Worm (Caenorhabditis elegans) whole organism, L2 larva: ENCODE measurements around the gene nlf-1.

ENCODE experiments used
- C34F6.9 ChIP-seq: fragments of 150-350 bp; optimal IDR thresholded peaks from 2 replicates; lab custom pipeline; 2014; ENCODE audit warnings: missing biosample characterization, missing genetic modification characterization
- F13H6.1 ChIP-seq: sonication (generic microtip); optimal IDR thresholded peaks from 2 replicates; lab custom pipeline; 2016; ENCODE audit warnings: missing genetic modification characterization, missing compliant biosample characterization
- Y55F3AM.14 ChIP-seq: fragments of 200-800 bp; sonication (Bioruptor generic); optimal IDR thresholded peaks from 2 replicates; lab custom pipeline; 2018; ENCODE audit warnings: mild to moderate bottlenecking, missing genetic modification characterization, missing compliant biosample characterization
- alr-1 ChIP-seq: fragments of 150-350 bp; optimal IDR thresholded peaks from 2 replicates; lab custom pipeline; 2014; ENCODE audit warnings: missing biosample characterization, missing genetic modification characterization
- aly-2 ChIP-seq: fragments of 150-350 bp; optimal IDR thresholded peaks from 2 replicates; lab custom pipeline; 2014; ENCODE audit warnings: missing biosample characterization, missing genetic modification characterization
- ama-1 ChIP-seq: fragments of 150-350 bp; optimal IDR thresholded peaks from 2 replicates; lab custom pipeline; 2018; ENCODE audit warnings: inconsistent platforms
- blmp-1 ChIP-seq: sonication (generic microtip); optimal IDR thresholded peaks from 2 replicates; lab custom pipeline; 2017; ENCODE audit warnings: missing genetic modification characterization, mild to moderate bottlenecking, missing compliant biosample characterization, antibody characterized with exemption, moderate library complexity; ENCODE audit not compliant: insufficient read depth
- ceh-16 ChIP-seq: fragments of 150-350 bp; optimal IDR thresholded peaks from 2 replicates; lab custom pipeline; 2014; ENCODE audit warnings: missing biosample characterization, missing genetic modification characterization
- ceh-82 ChIP-seq: fragments of 150-350 bp; optimal IDR thresholded peaks from 2 replicates; lab custom pipeline; 2014; ENCODE audit warnings: missing biosample characterization, missing genetic modification characterization
- crh-2 ChIP-seq: sonication (generic microtip); optimal IDR thresholded peaks from 2 replicates; lab custom pipeline; 2017; ENCODE audit warnings: missing biosample characterization, missing genetic modification characterization
- dmd-4 ChIP-seq: sonication (generic microtip); optimal IDR thresholded peaks from 2 replicates; lab custom pipeline; 2017; ENCODE audit warnings: missing biosample characterization, missing genetic modification characterization
- egl-27 ChIP-seq: sonication (generic microtip); optimal IDR thresholded peaks from 3 replicates; lab custom pipeline; 2017; ENCODE audit warnings: missing biosample characterization, missing genetic modification reagents, missing genetic modification characterization
- elt-1 ChIP-seq: fragments of 150-350 bp; optimal IDR thresholded peaks from 2 replicates; lab custom pipeline; 2014; ENCODE audit warnings: missing biosample characterization, missing genetic modification characterization
- elt-3 ChIP-seq: sonication (generic microtip); optimal IDR thresholded peaks from 2 replicates; lab custom pipeline; 2017; ENCODE audit warnings: missing biosample characterization, missing genetic modification characterization
- fos-1 ChIP-seq: fragments of 150-350 bp; optimal IDR thresholded peaks from 2 replicates; lab custom pipeline; 2014; ENCODE audit warnings: missing biosample characterization, missing genetic modification characterization
- gmeb-1 ChIP-seq: fragments of 150-350 bp; optimal IDR thresholded peaks from 2 replicates; lab custom pipeline; 2014; ENCODE audit warnings: missing biosample characterization, missing genetic modification characterization
- lin-11 ChIP-seq: fragments of 150-350 bp; sonication (generic microtip); optimal IDR thresholded peaks from 2 replicates; lab custom pipeline; 2014; ENCODE audit warnings: missing biosample characterization, missing genetic modification characterization, inconsistent platforms, mixed read lengths
- lin-13 ChIP-seq: fragments of 150-350 bp; optimal IDR thresholded peaks from 2 replicates; lab custom pipeline; 2014; ENCODE audit warnings: missing biosample characterization, missing genetic modification reagents, missing genetic modification characterization
- lin-39 ChIP-seq: fragments of 150-350 bp; optimal IDR thresholded peaks from 2 replicates; lab custom pipeline; 2014; ENCODE audit warnings: missing biosample characterization, missing genetic modification reagents, missing genetic modification characterization
- lsy-2 ChIP-seq, 2 experiments: fragments of 150-350 bp in 1 of 2; sonication (generic microtip) in 1 of 2; optimal IDR thresholded peaks; 2 replicates each; lab custom pipeline; 2014 to 2017; ENCODE audit warnings: missing biosample characterization in 2 of 2, missing genetic modification characterization in 2 of 2
- mab-5 ChIP-seq: fragments of 150-350 bp; optimal IDR thresholded peaks from 2 replicates; lab custom pipeline; 2014; ENCODE audit warnings: missing biosample characterization, missing genetic modification characterization
- mbf-1 ChIP-seq: sonication (generic microtip); optimal IDR thresholded peaks from 2 replicates; lab custom pipeline; 2017; ENCODE audit warnings: missing biosample characterization, missing genetic modification characterization
- nhr-10 ChIP-seq: sonication (generic microtip); optimal IDR thresholded peaks from 2 replicates; lab custom pipeline; 2017; ENCODE audit warnings: missing biosample characterization, missing genetic modification characterization
- nhr-11 ChIP-seq: fragments of 150-350 bp; optimal IDR thresholded peaks from 2 replicates; lab custom pipeline; 2014; ENCODE audit warnings: missing biosample characterization, missing genetic modification characterization
- nhr-129 ChIP-seq: fragments of 150-350 bp; optimal IDR thresholded peaks from 2 replicates; lab custom pipeline; 2014; ENCODE audit warnings: missing biosample characterization, missing genetic modification characterization
- nhr-21 ChIP-seq: fragments of 150-350 bp; optimal IDR thresholded peaks from 2 replicates; lab custom pipeline; 2014; ENCODE audit warnings: missing biosample characterization, missing genetic modification characterization
- nhr-23 ChIP-seq: fragments of 150-350 bp; optimal IDR thresholded peaks from 2 replicates; lab custom pipeline; 2014; ENCODE audit warnings: missing biosample characterization, missing genetic modification reagents, missing genetic modification characterization
- nhr-237 ChIP-seq: fragments of 150-350 bp; optimal IDR thresholded peaks from 2 replicates; lab custom pipeline; 2014; ENCODE audit warnings: missing biosample characterization, missing genetic modification characterization
- nhr-25 ChIP-seq: fragments of 150-350 bp; sonication (generic microtip); optimal IDR thresholded peaks from 3 replicates; lab custom pipeline; 2014; ENCODE audit warnings: missing biosample characterization, missing genetic modification characterization
- nhr-6 ChIP-seq: fragments of 150-350 bp; optimal IDR thresholded peaks from 2 replicates; lab custom pipeline; 2014; ENCODE audit warnings: missing biosample characterization, missing genetic modification characterization
- nhr-77 ChIP-seq: fragments of 150-350 bp; optimal IDR thresholded peaks from 2 replicates; lab custom pipeline; 2014; ENCODE audit warnings: missing biosample characterization, missing genetic modification characterization
- peb-1 ChIP-seq: fragments of 150-350 bp; optimal IDR thresholded peaks from 2 replicates; lab custom pipeline; 2014; ENCODE audit warnings: missing biosample characterization, missing genetic modification characterization
- sem-4 ChIP-seq: fragments of 150-350 bp; optimal IDR thresholded peaks from 2 replicates; lab custom pipeline; 2014; ENCODE audit warnings: missing biosample characterization, missing genetic modification reagents, missing genetic modification characterization
- skn-1 ChIP-seq: sonication (generic microtip); optimal IDR thresholded peaks from 2 replicates; lab custom pipeline; 2017; ENCODE audit warnings: missing biosample characterization, missing genetic modification characterization
- sma-3 ChIP-seq: sonication (generic microtip); optimal IDR thresholded peaks from 2 replicates; lab custom pipeline; 2016; ENCODE audit warnings: missing genetic modification reagents, missing genetic modification characterization, missing compliant biosample characterization
- sma-9 ChIP-seq, 2 experiments: fragments of 150-350 bp in 1 of 2; sonication (generic microtip) in 1 of 2; optimal IDR thresholded peaks; 2 replicates each; lab custom pipeline; 2014 to 2016; ENCODE audit warnings: missing genetic modification characterization in 2 of 2, mild to moderate bottlenecking in 1 of 2, missing biosample characterization in 1 of 2, missing compliant biosample characterization in 1 of 2, missing genetic modification reagents in 1 of 2, moderate library complexity in 1 of 2
- snpc-4 ChIP-seq: fragments of 150-350 bp; optimal IDR thresholded peaks from 2 replicates; lab custom pipeline; 2014; ENCODE audit warnings: missing biosample characterization, missing genetic modification characterization
- unc-39 ChIP-seq: fragments of 150-350 bp; optimal IDR thresholded peaks from 2 replicates; lab custom pipeline; 2014; ENCODE audit warnings: missing biosample characterization, missing genetic modification characterization
- unc-55 ChIP-seq: fragments of 150-350 bp; sonication (generic microtip); optimal IDR thresholded peaks from 3 replicates; lab custom pipeline; 2014; ENCODE audit warnings: missing biosample characterization, missing genetic modification reagents, missing genetic modification characterization
- unc-62 ChIP-seq: fragments of 150-350 bp; optimal IDR thresholded peaks from 2 replicates; lab custom pipeline; 2014; ENCODE audit warnings: missing biosample characterization, missing genetic modification reagents, missing genetic modification characterization
- zag-1 ChIP-seq: fragments of 150-350 bp; optimal IDR thresholded peaks from 2 replicates; lab custom pipeline; 2014; ENCODE audit warnings: missing biosample characterization, missing genetic modification characterization
- ztf-1 ChIP-seq: fragments of 200-800 bp; sonication (Bioruptor generic); conservative IDR thresholded peaks from 2 replicates; pipeline ENCODE4 v1.3.6; 2022; ENCODE audit warnings: missing genetic modification characterization, missing compliant biosample characterization
- ztf-4 ChIP-seq: fragments of 150-350 bp; optimal IDR thresholded peaks from 2 replicates; lab custom pipeline; 2014; ENCODE audit warnings: missing biosample characterization, missing genetic modification characterization

The nlf-1 gene

DNA sequence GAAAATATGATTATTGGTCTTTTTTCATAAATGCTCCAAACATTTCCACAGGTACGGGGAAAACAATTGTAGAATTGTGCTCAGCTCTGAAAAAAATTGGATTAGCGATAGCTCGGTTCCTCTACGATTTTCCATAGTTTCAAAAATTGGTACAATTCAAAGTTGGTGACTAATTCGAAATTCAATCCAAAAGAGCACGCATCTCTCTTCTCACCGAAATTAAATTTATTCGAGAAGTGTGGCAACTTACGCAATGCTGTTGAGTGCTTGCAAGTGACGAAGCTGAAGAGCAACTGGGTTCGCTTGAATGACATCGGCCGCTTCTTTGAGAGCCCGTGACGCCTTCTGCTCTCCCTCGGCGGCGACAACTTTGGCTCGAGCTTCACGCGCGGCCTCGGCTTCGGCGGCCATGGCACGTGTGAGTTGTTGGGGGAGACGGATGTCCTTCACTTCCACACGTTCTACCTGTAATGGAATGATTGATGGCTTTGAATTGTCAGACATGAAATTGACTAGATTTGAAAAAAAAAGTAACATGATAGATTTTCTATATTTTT, 40.5 kb upstream of the nlf-1 start:
- TF ChIP-seq ztf-1 (GFP tag; lab: Robert Waterston, UW), result no peak
- TF ChIP-seq aly-2 (tag; lab: Kevin White, UChicago), result no peak
- TF ChIP-seq sma-3, result no peak
- no peak for TF ChIP-seq ama-1 (lab: Kevin White, UChicago)
- no peak for TF ChIP-seq nhr-6 (tag; lab: Kevin White, UChicago)
- TF ChIP-seq lsy-2 (tag; optimal IDR thresholded peaks at IDR 0.05; lab: Kevin White, UChicago), result no peak
- TF ChIP-seq dmd-4 (tag; lab: Kevin White, UChicago), result no peak
- no peak for TF ChIP-seq ztf-4
- no peak for TF ChIP-seq lin-13
- TF ChIP-seq, all 48 proteins: peak for 0

DNA sequence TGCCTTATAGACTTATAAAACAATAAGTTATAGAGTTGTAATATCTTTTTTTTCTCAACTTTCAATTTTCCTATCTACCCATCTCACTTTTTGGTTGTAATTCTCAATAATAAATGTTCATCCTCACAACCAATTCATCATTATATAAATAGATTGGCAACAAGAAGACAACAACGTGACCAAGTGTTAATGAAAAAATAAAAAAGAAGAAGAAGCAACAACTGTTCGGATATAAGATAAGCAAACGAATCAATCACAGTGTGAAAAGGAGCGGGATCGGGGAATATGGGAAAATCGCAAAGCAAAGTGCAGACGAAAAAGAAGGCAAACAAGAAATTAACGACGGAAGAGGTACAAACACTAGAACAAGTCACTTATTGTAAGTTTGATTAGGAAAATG, 36.6 kb upstream of the nlf-1 start, which contains the start of gene ncs-3:
Gene ncs-3 (plus strand): TSS at position 153 of the 400 bp plus-strand sequence.
- no peak for TF ChIP-seq egl-27 (tag; lab: Kevin White, UChicago)
- peak; percentile 47 for TF ChIP-seq mab-5 (tag; lab: Kevin White, UChicago)
- peak; percentile 28 for TF ChIP-seq blmp-1 (tag; lab: Kevin White, UChicago)
- TF ChIP-seq crh-2, result no peak
- TF ChIP-seq nhr-129 (tag; lab: Kevin White, UChicago), result peak; percentile 10
- no peak for TF ChIP-seq nhr-77 (tag; lab: Kevin White, UChicago)
- TF ChIP-seq F13H6.1 (tag; lab: Kevin White, UChicago), result peak; percentile 54
- TF ChIP-seq lsy-2 (tag; optimal IDR thresholded peaks at IDR 0.05; lab: Kevin White, UChicago), result peak in 1 of 2 experiments; percentile 49
- no peak for TF ChIP-seq unc-39 (tag; lab: Kevin White, UChicago)
- no peak for TF ChIP-seq nhr-10 (tag; lab: Kevin White, UChicago)
- peak; percentile 66 for TF ChIP-seq sma-9 (GFP tag; optimal IDR thresholded peaks at IDR 0.05; lab: Kevin White, UChicago)
- TF ChIP-seq sma-9 (tag; optimal IDR thresholded peaks at IDR 0.05; lab: Kevin White, UChicago), result no peak
- no peak for TF ChIP-seq ztf-4
- peak; percentile 43 for TF ChIP-seq C34F6.9 (tag; lab: Kevin White, UChicago)
- no peak for TF ChIP-seq aly-2 (tag; lab: Kevin White, UChicago)

DNA sequence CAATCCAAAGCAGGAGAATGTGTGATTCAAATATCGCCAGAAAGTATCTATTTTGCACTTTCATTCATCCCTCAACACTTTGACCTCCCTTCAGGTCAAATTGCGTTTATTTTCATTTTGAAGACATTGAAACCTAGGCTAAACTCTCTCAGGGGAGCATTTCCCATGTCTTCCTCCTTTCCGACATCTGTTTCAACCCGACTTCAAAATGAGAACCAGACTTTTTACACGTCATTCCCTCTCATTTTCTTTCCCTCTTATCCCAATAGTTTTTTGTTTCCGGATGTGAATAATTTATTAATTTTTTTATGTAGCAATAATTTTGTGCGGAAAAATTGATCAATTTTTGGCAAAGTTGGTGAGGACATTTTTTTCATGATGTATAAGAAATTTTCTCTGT, 35.6 kb upstream of the nlf-1 start:
- TF ChIP-seq lsy-2 (tag; optimal IDR thresholded peaks at IDR 0.05; lab: Kevin White, UChicago) (no peak), unc-39 (tag; lab: Kevin White, UChicago) (no peak), nhr-23 (tag; lab: Kevin White, UChicago) (no peak), ama-1 (lab: Kevin White, UChicago) (no peak), sma-3 (no peak), nhr-21 (tag; lab: Kevin White, UChicago) (no peak), lin-11 (tag; lab: Kevin White, UChicago) (no peak), dmd-4 (tag; lab: Kevin White, UChicago) (no peak), Y55F3AM.14 (GFP tag; lab: Kevin White, UChicago) (no peak), lin-39 (tag; lab: Kevin White, UChicago) (no peak), fos-1 (tag; lab: Kevin White, UChicago) (no peak), gmeb-1 (tag; lab: Kevin White, UChicago) (no peak), sma-9 (GFP tag; optimal IDR thresholded peaks at IDR 0.05; lab: Kevin White, UChicago) (no peak), sma-9 (tag; optimal IDR thresholded peaks at IDR 0.05; lab: Kevin White, UChicago) (no peak), elt-3 (tag; lab: Kevin White, UChicago) (no peak), nhr-25 (tag; lab: Kevin White, UChicago) (no peak), nhr-77 (tag; lab: Kevin White, UChicago) (no peak), egl-27 (tag; lab: Kevin White, UChicago) (no peak), elt-1 (tag; lab: Kevin White, UChicago) (no peak), peb-1 (tag; lab: Kevin White, UChicago) (no peak)

DNA sequence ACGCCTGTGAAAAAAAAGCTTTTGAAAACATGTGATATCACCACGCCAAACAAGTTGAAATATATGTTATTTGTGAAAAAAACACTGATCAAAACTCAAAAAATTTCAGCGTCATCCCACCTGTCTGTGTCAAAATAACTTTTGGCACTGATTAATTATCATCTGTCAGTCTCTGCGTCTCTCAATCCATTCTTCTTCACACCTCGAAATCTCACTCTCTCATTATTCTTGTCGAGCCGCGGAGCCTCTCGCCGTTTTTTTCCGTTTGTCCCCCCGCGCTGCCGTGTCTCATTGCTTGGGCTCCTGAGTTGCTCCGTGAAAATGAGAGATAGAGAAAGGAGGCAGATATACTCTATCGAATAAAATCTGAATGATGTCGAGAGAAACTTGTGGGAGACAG, 33.7 kb upstream of the nlf-1 start:
- TF ChIP-seq nhr-237 (no peak), lin-39 (tag; lab: Kevin White, UChicago) (no peak), skn-1 (tag; lab: Kevin White, UChicago) (no peak), egl-27 (tag; lab: Kevin White, UChicago) (no peak), snpc-4 (tag; lab: Kevin White, UChicago) (no peak), dmd-4 (tag; lab: Kevin White, UChicago) (no peak), ceh-16 (tag; lab: Kevin White, UChicago) (no peak), nhr-21 (tag; lab: Kevin White, UChicago) (no peak), mbf-1 (tag; lab: Kevin White, UChicago) (no peak), mab-5 (tag; lab: Kevin White, UChicago) (peak; percentile 28), unc-62 (GFP tag; lab: Kevin White, UChicago) (no peak), ztf-1 (GFP tag; lab: Robert Waterston, UW) (no peak), aly-2 (tag; lab: Kevin White, UChicago) (no peak), nhr-129 (tag; lab: Kevin White, UChicago) (peak; percentile 51), Y55F3AM.14 (GFP tag; lab: Kevin White, UChicago) (no peak), C34F6.9 (tag; lab: Kevin White, UChicago) (peak; percentile 42), nhr-10 (tag; lab: Kevin White, UChicago) (no peak), ceh-82 (tag; lab: Kevin White, UChicago) (no peak), nhr-11 (no peak), alr-1 (no peak), sem-4 (tag; lab: Kevin White, UChicago) (peak; percentile 43), unc-39 (tag; lab: Kevin White, UChicago) (no peak), nhr-25 (tag; lab: Kevin White, UChicago) (no peak), unc-55 (GFP tag; lab: Kevin White, UChicago) (no peak), gmeb-1 (tag; lab: Kevin White, UChicago) (no peak), lsy-2 (tag; optimal IDR thresholded peaks at IDR 0.05; lab: Kevin White, UChicago) (peak in 1 of 2 experiments; percentile 24), nhr-6 (tag; lab: Kevin White, UChicago) (no peak), blmp-1 (tag; lab: Kevin White, UChicago) (no peak), zag-1 (no peak)
